Fruit fly (Drosophila melanogaster) whole organism, wandering third instar larva: ENCODE data around the gene Cp110.

Source experiments
- Abd-B ChIP-seq: fragments of >200 bp; optimal IDR thresholded peaks from 2 replicates; lab custom pipeline; 2017; ENCODE audit warnings: missing biosample characterization, missing genetic modification characterization
- CG32264 ChIP-seq: fragments of 200-800 bp; sonication (Bioruptor generic); optimal IDR thresholded peaks from 2 replicates; lab custom pipeline; 2016; ENCODE audit warnings: missing biosample characterization, missing genetic modification characterization
- CG9705 ChIP-seq: fragments of 200-800 bp; sonication (Bioruptor generic); optimal IDR thresholded peaks from 2 replicates; lab custom pipeline; 2018; ENCODE audit warnings: missing biosample characterization, mild to moderate bottlenecking, missing genetic modification characterization
- CrebA ChIP-seq: fragments of 200-800 bp; sonication (Bioruptor generic); optimal IDR thresholded peaks from 2 replicates; lab custom pipeline; 2016; ENCODE audit warnings: missing biosample characterization, mild to moderate bottlenecking, missing genetic modification characterization, borderline replicate concordance
- Dfd ChIP-seq: fragments of >200 bp; optimal IDR thresholded peaks from 2 replicates; lab custom pipeline; 2017; ENCODE audit warnings: missing biosample characterization, missing genetic modification characterization
- Dif ChIP-seq: fragments of 200-275, 200-300 bp; sonication (Bioruptor generic); optimal IDR thresholded peaks from 2 replicates; lab custom pipeline; 2018; ENCODE audit warnings: missing biosample characterization, missing genetic modification characterization; ENCODE audit not compliant: partially characterized antibody
- HLH106 ChIP-seq: fragments of 200-800 bp; optimal IDR thresholded peaks from 3 replicates; lab custom pipeline; 2019; ENCODE audit warnings: missing biosample characterization, mild to moderate bottlenecking, missing genetic modification characterization, moderate library complexity
- Hnf4 ChIP-seq: fragments of 200-800 bp; sonication (Bioruptor generic); optimal IDR thresholded peaks from 2 replicates; lab custom pipeline; 2016; ENCODE audit warnings: missing biosample characterization, mild to moderate bottlenecking, missing genetic modification characterization
- Hr83 ChIP-seq: fragments of 200-300 bp; sonication (Bioruptor generic); optimal IDR thresholded peaks from 2 replicates; lab custom pipeline; 2016; ENCODE audit warnings: missing biosample characterization, mild to moderate bottlenecking, missing genetic modification characterization, moderate library complexity; ENCODE audit not compliant: poor library complexity, severe bottlenecking
- Jra ChIP-seq: sonication (Bioruptor generic); optimal IDR thresholded peaks from 2 replicates; lab custom pipeline; 2016; ENCODE audit warnings: missing biosample characterization, missing genetic modification characterization
- Mio ChIP-seq: sonication (Bioruptor generic); optimal IDR thresholded peaks from 2 replicates; lab custom pipeline; 2016; ENCODE audit warnings: missing biosample characterization, missing genetic modification characterization
- OdsH ChIP-seq: fragments of 200-800 bp; sonication (Bioruptor generic); optimal IDR thresholded peaks from 2 replicates; lab custom pipeline; 2016; ENCODE audit warnings: missing biosample characterization, mild to moderate bottlenecking, missing genetic modification characterization
- Rel ChIP-seq, 2 experiments: fragments of 200-800 bp; sonication (Bioruptor generic) in 1 of 2; optimal IDR thresholded peaks; 2 replicates in 1 of 2; 3 replicates in 1 of 2; lab custom pipeline; 2016 to 2019; ENCODE audit warnings: mild to moderate bottlenecking in 2 of 2, missing biosample characterization in 2 of 2, missing genetic modification characterization in 2 of 2, moderate library complexity in 1 of 2
- Sp1 ChIP-seq: fragments of 200-800 bp; sonication (Bioruptor generic); optimal IDR thresholded peaks from 3 replicates; lab custom pipeline; 2019; ENCODE audit warnings: missing biosample characterization, mild to moderate bottlenecking, missing genetic modification characterization, moderate library complexity
- br ChIP-seq: fragments of 200-800 bp; sonication (Bioruptor generic); optimal IDR thresholded peaks from 2 replicates; lab custom pipeline; 2016; ENCODE audit warnings: missing biosample characterization, missing genetic modification characterization
- brk ChIP-seq: fragments of 200-800 bp; sonication (Bioruptor generic); optimal IDR thresholded peaks from 2 replicates; lab custom pipeline; 2016; ENCODE audit warnings: missing biosample characterization, mild to moderate bottlenecking, missing genetic modification characterization
- dl ChIP-seq, 2 experiments: fragments of 175-275, 200-275 bp in 1 of 2; fragments of 200-275 bp in 1 of 2; sonication (Bioruptor generic); optimal IDR thresholded peaks; lab custom pipeline; 2018; ENCODE audit warnings: mild to moderate bottlenecking in 2 of 2, missing biosample characterization in 2 of 2, missing genetic modification characterization in 2 of 2, moderate library complexity in 2 of 2; ENCODE audit not compliant: partially characterized antibody in 2 of 2, insufficient read depth in 1 of 2
- dmrt93B ChIP-seq: fragments of 200-800 bp; sonication (Bioruptor generic); optimal IDR thresholded peaks from 2 replicates; lab custom pipeline; 2018; ENCODE audit warnings: missing biosample characterization, mild to moderate bottlenecking, missing genetic modification characterization
- dsf ChIP-seq: sonication (Bioruptor generic); optimal IDR thresholded peaks from 2 replicates; lab custom pipeline; 2016; ENCODE audit warnings: missing biosample characterization, missing genetic modification characterization, borderline replicate concordance
- ey ChIP-seq: fragments of 200-800 bp; sonication (Bioruptor generic); optimal IDR thresholded peaks from 2 replicates; lab custom pipeline; 2016; ENCODE audit warnings: missing biosample characterization, missing genetic modification characterization
- foxo ChIP-seq, 2 experiments: fragments of 200-800 bp; sonication (Bioruptor generic); optimal IDR thresholded peaks; 2 replicates in 1 of 2; 3 replicates in 1 of 2; lab custom pipeline; 2016 to 2017; ENCODE audit warnings: missing biosample characterization in 2 of 2, missing genetic modification characterization in 2 of 2
- h ChIP-seq: fragments of 200-800 bp; sonication (Bioruptor generic); optimal IDR thresholded peaks from 3 replicates; lab custom pipeline; 2016; ENCODE audit warnings: missing biosample characterization, mild to moderate bottlenecking, missing genetic modification characterization
- jim ChIP-seq: fragments of 175-275, 200-325 bp; sonication (Bioruptor generic); optimal IDR thresholded peaks from 2 replicates; lab custom pipeline; 2016; ENCODE audit warnings: missing biosample characterization, mild to moderate bottlenecking, missing genetic modification characterization
- lola ChIP-seq: fragments of >200 bp; optimal IDR thresholded peaks from 2 replicates; lab custom pipeline; 2017; ENCODE audit warnings: missing biosample characterization, missing genetic modification characterization
- pan ChIP-seq: fragments of >200 bp; optimal IDR thresholded peaks from 2 replicates; lab custom pipeline; 2017
- psq ChIP-seq: fragments of 200-800 bp; sonication (Bioruptor generic); optimal IDR thresholded peaks from 3 replicates; lab custom pipeline; 2017; ENCODE audit warnings: missing biosample characterization, mild to moderate bottlenecking, missing genetic modification characterization, moderate library complexity
- rgr ChIP-seq: fragments of 200-800 bp; sonication (Bioruptor generic); optimal IDR thresholded peaks from 3 replicates; lab custom pipeline; 2016; ENCODE audit warnings: missing biosample characterization, mild to moderate bottlenecking, missing genetic modification characterization
- sage ChIP-seq: fragments of 200-800 bp; sonication (Bioruptor generic); optimal IDR thresholded peaks from 2 replicates; lab custom pipeline; 2016; ENCODE audit warnings: missing biosample characterization, mild to moderate bottlenecking, missing genetic modification characterization
- sv ChIP-seq: fragments of 200-800 bp; sonication (Bioruptor generic); optimal IDR thresholded peaks from 3 replicates; lab custom pipeline; 2016; ENCODE audit warnings: missing biosample characterization, missing genetic modification characterization
- tai ChIP-seq: sonication (Bioruptor generic); optimal IDR thresholded peaks from 2 replicates; lab custom pipeline; 2016; ENCODE audit warnings: missing biosample characterization, missing genetic modification characterization
- usp ChIP-seq: fragments of >200 bp; optimal IDR thresholded peaks from 2 replicates; lab custom pipeline; 2017; ENCODE audit warnings: missing biosample characterization, missing genetic modification characterization
- woc ChIP-seq: sonication (Bioruptor generic); optimal IDR thresholded peaks from 2 replicates; lab custom pipeline; 2016; ENCODE audit warnings: missing biosample characterization, mild to moderate bottlenecking, missing genetic modification characterization

Cp110 gene

dm6 chrX:22491028-22491769, 9.3 kb downstream of the Cp110 start:
- TF ChIP-seq dl (GFP tag; optimal IDR thresholded peaks at IDR 0.05; lab: Kevin White, UChicago; ENCODE audit: insufficient read depth in 1 of 2, partially characterized antibody in 2 of 2): no peak
- peak; percentile 51 for TF ChIP-seq rgr (GFP tag; lab: Kevin White, UChicago)
- peak; percentile 3 for TF ChIP-seq br (GFP tag; lab: Kevin White, UChicago)
- no peak for TF ChIP-seq jim
- TF ChIP-seq dmrt93B (GFP tag; lab: Kevin White, UChicago): peak; percentile 64
- no peak for TF ChIP-seq Hnf4 (GFP tag; lab: Kevin White, UChicago)
- TF ChIP-seq Dif (GFP tag; lab: Kevin White, UChicago): peak; percentile 58
- peak; percentile 8 for TF ChIP-seq CG9705 (GFP tag; lab: Kevin White, UChicago)
- peak; percentile 3 for TF ChIP-seq tai
- peak; percentile 25 for TF ChIP-seq sv (GFP tag; lab: Kevin White, UChicago)
- peak; percentile 63 for TF ChIP-seq HLH106 (tag; lab: Kevin White, UChicago)
- no peak for TF ChIP-seq Rel (GFP tag; optimal IDR thresholded peaks at IDR 0.05; lab: Kevin White, UChicago)
- no peak for TF ChIP-seq Rel (tag; optimal IDR thresholded peaks at IDR 0.05; lab: Kevin White, UChicago)
- TF ChIP-seq OdsH (GFP tag; lab: Kevin White, UChicago): peak; percentile 54
- peak; percentile 65 for TF ChIP-seq psq (GFP tag; lab: Kevin White, UChicago)
- TF ChIP-seq Sp1: peak; percentile 76
- peak; percentile 53 for TF ChIP-seq Hr83
- TF ChIP-seq woc (GFP tag; lab: Kevin White, UChicago): peak; percentile 13
- no peak for TF ChIP-seq Dfd
- TF ChIP-seq pan (lab: Kevin White, UChicago): no peak
- peak in 1 of 2 experiments; percentile 70 for TF ChIP-seq foxo (GFP tag; optimal IDR thresholded peaks at IDR 0.05; lab: Kevin White, UChicago)

dm6 chrX:22499557-22499956, 17.7 kb downstream of the Cp110 start:
- TF ChIP-seq CG9705 (GFP tag; lab: Kevin White, UChicago) (no peak), lola (GFP tag; lab: Kevin White, UChicago) (no peak), dsf (GFP tag; lab: Kevin White, UChicago) (no peak), Dif (GFP tag; lab: Kevin White, UChicago) (no peak), Jra (GFP tag; lab: Kevin White, UChicago) (no peak), Abd-B (GFP tag; lab: Kevin White, UChicago) (no peak), usp (no peak), Dfd (no peak), HLH106 (tag; lab: Kevin White, UChicago) (no peak), brk (GFP tag; lab: Kevin White, UChicago) (no peak), foxo (GFP tag; optimal IDR thresholded peaks at IDR 0.05; lab: Kevin White, UChicago) (no peak), Mio (GFP tag; lab: Kevin White, UChicago) (no peak), dl (GFP tag; optimal IDR thresholded peaks at IDR 0.05; lab: Kevin White, UChicago; ENCODE audit: insufficient read depth in 1 of 2, partially characterized antibody in 2 of 2) (no peak), dmrt93B (GFP tag; lab: Kevin White, UChicago) (no peak), Hr83 (no peak)
- TF ChIP-seq, all 38 proteins: peak for 0

- TF ChIP-seq sage (GFP tag; lab: Kevin White, UChicago) (no peak), dmrt93B (GFP tag; lab: Kevin White, UChicago) (no peak), Dif (GFP tag; lab: Kevin White, UChicago) (no peak), pan (lab: Kevin White, UChicago) (no peak), CG9705 (GFP tag; lab: Kevin White, UChicago) (no peak), usp (no peak), Mio (GFP tag; lab: Kevin White, UChicago) (no peak), sv (GFP tag; lab: Kevin White, UChicago) (no peak), dsf (GFP tag; lab: Kevin White, UChicago) (no peak), lola (GFP tag; lab: Kevin White, UChicago) (no peak), h (GFP tag; lab: Kevin White, UChicago) (no peak), ey (GFP tag; lab: Kevin White, UChicago) (no peak), foxo (GFP tag; optimal IDR thresholded peaks at IDR 0.05; lab: Kevin White, UChicago) (no peak), Sp1 (no peak), Dfd (no peak), HLH106 (tag; lab: Kevin White, UChicago) (no peak), br (GFP tag; lab: Kevin White, UChicago) (no peak), CrebA (GFP tag; lab: Kevin White, UChicago) (no peak), psq (GFP tag; lab: Kevin White, UChicago) (no peak), CG32264 (GFP tag; lab: Kevin White, UChicago) (no peak)
These were observed 20.3 kb downstream of the Cp110 start for dm6 chrX:22502225-22502624.
